Worm (Caenorhabditis elegans) whole organism, L1 larva: ENCODE measurements around the gene F41B4.1.
A peak's percentile ranks its signal among the peaks of the same experiment; 100 is the strongest.

Source experiments
- Y116A8C.19 ChIP-seq: sonication (generic microtip); optimal IDR thresholded peaks from 2 replicates; lab custom pipeline; 2016; ENCODE audit warnings: missing compliant biosample characterization, missing genetic modification characterization, borderline replicate concordance
- aha-1 ChIP-seq: fragments of 150-350 bp; optimal IDR thresholded peaks from 2 replicates; lab custom pipeline; 2014; ENCODE audit warnings: missing biosample characterization, missing genetic modification characterization
- alr-1 ChIP-seq: fragments of 200-800 bp; sonication (Bioruptor generic); optimal IDR thresholded peaks from 2 replicates; lab custom pipeline; 2018; ENCODE audit warnings: borderline replicate concordance, mild to moderate bottlenecking, missing genetic modification characterization, missing compliant biosample characterization
- aly-2 ChIP-seq: fragments of 150-350 bp; optimal IDR thresholded peaks from 2 replicates; lab custom pipeline; 2014; ENCODE audit warnings: missing biosample characterization, missing genetic modification characterization
- ama-1 ChIP-seq: fragments of 150-350 bp; optimal IDR thresholded peaks from 2 replicates; lab custom pipeline; 2014
- blmp-1 ChIP-seq: fragments of 150-350 bp; optimal IDR thresholded peaks from 2 replicates; lab custom pipeline; 2014; ENCODE audit warnings: missing biosample characterization, missing genetic modification characterization
- ceh-63 ChIP-seq: fragments of 200-800 bp; sonication (Bioruptor generic); optimal IDR thresholded peaks from 2 replicates; lab custom pipeline; 2018; ENCODE audit warnings: mild to moderate bottlenecking, missing genetic modification characterization, missing compliant biosample characterization
- ceh-8 ChIP-seq: fragments of 200-800 bp; sonication (Bioruptor generic); optimal IDR thresholded peaks from 2 replicates; lab custom pipeline; 2018; ENCODE audit warnings: mild to moderate bottlenecking, missing genetic modification characterization, moderate library complexity, missing compliant biosample characterization
- ceh-88 ChIP-seq: fragments of 200-800 bp; sonication (Bioruptor generic); IDR thresholded peaks from 2 replicates; pipeline ENCODE4 v1.3.6; 2022; ENCODE audit warnings: missing genetic modification characterization, missing compliant biosample characterization
- dpl-1 ChIP-seq, 3 experiments: fragments of 150-350 bp in 2 of 3; sonication (generic microtip) in 1 of 3; optimal IDR thresholded peaks; 2 replicates each; lab custom pipeline; 2014 to 2017; ENCODE audit warnings: missing biosample characterization in 3 of 3, missing genetic modification characterization in 3 of 3, missing genetic modification reagents in 3 of 3
- efl-1 ChIP-seq, 4 experiments: fragments of 150-350 bp; optimal IDR thresholded peaks in 3 of 4; peaks in 1 of 4; 1 replicate in 1 of 4; 2 replicates in 3 of 4; lab custom pipeline; 2014; ENCODE audit warnings: missing biosample characterization in 2 of 4, missing genetic modification characterization in 2 of 4, missing genetic modification reagents in 2 of 4
- efl-3 ChIP-seq: fragments of 200-800 bp; sonication (Bioruptor generic); optimal IDR thresholded peaks from 2 replicates; lab custom pipeline; 2018; ENCODE audit warnings: mild to moderate bottlenecking, missing genetic modification characterization, missing compliant biosample characterization
- egl-27 ChIP-seq, 2 experiments: fragments of 150-350 bp in 1 of 2; sonication (generic microtip); optimal IDR thresholded peaks; 3 replicates each; lab custom pipeline; 2017 to 2018; ENCODE audit warnings: missing biosample characterization in 2 of 2, missing genetic modification characterization in 2 of 2, missing genetic modification reagents in 2 of 2
- ets-5 ChIP-seq: fragments of 200-800 bp; sonication (Bioruptor generic); IDR thresholded peaks from 2 replicates; pipeline ENCODE4 v1.3.6; 2022; ENCODE audit warnings: missing genetic modification characterization, missing compliant biosample characterization
- fkh-10 ChIP-seq: sonication (generic microtip); optimal IDR thresholded peaks from 2 replicates; lab custom pipeline; 2017; ENCODE audit warnings: missing biosample characterization, missing genetic modification reagents, missing genetic modification characterization
- fkh-8 ChIP-seq: sonication (generic microtip); optimal IDR thresholded peaks from 2 replicates; lab custom pipeline; 2016; ENCODE audit warnings: mild to moderate bottlenecking, missing genetic modification characterization, missing compliant biosample characterization
- fos-1 ChIP-seq: fragments of 150-350 bp; optimal IDR thresholded peaks from 2 replicates; lab custom pipeline; 2014; ENCODE audit warnings: missing biosample characterization, missing genetic modification characterization
- grh-1 ChIP-seq: fragments of 200-800 bp; sonication (Bioruptor generic); IDR thresholded peaks from 2 replicates; pipeline ENCODE4 v1.3.6; 2022; ENCODE audit warnings: missing genetic modification reagents, missing genetic modification characterization, missing compliant biosample characterization
- hpl-2 ChIP-seq: fragments of 150-350 bp; optimal IDR thresholded peaks from 2 replicates; lab custom pipeline; 2014; ENCODE audit warnings: missing biosample characterization, missing genetic modification reagents, missing genetic modification characterization
- lin-13 ChIP-seq: fragments of 150-350 bp; optimal IDR thresholded peaks from 2 replicates; lab custom pipeline; 2014; ENCODE audit warnings: missing biosample characterization, missing genetic modification reagents, missing genetic modification characterization
- lin-14 ChIP-seq: fragments of 200-800 bp; sonication (Bioruptor generic); optimal IDR thresholded peaks from 2 replicates; lab custom pipeline; 2018; ENCODE audit warnings: mild to moderate bottlenecking, missing genetic modification characterization, moderate library complexity, missing compliant biosample characterization
- lin-35 ChIP-seq, 2 experiments: fragments of 150-350 bp; optimal IDR thresholded peaks; 2 replicates each; lab custom pipeline; 2014; ENCODE audit warnings: missing biosample characterization in 2 of 2, missing genetic modification characterization in 2 of 2, missing genetic modification reagents in 2 of 2
- lir-3 ChIP-seq: sonication (generic microtip); optimal IDR thresholded peaks from 2 replicates; lab custom pipeline; 2016; ENCODE audit warnings: mild to moderate bottlenecking, missing genetic modification characterization, moderate library complexity, missing compliant biosample characterization; ENCODE audit not compliant: poor library complexity
- lsy-2 ChIP-seq, 2 experiments: fragments of 150-350 bp; optimal IDR thresholded peaks; 2 replicates each; lab custom pipeline; 2014; ENCODE audit warnings: missing biosample characterization in 2 of 2, missing genetic modification characterization in 2 of 2
- mab-9 ChIP-seq: fragments of 200-800 bp; sonication (Bioruptor generic); IDR thresholded peaks from 2 replicates; pipeline ENCODE4 v1.3.6; 2022; ENCODE audit warnings: missing genetic modification reagents, missing genetic modification characterization, missing compliant biosample characterization
- mdl-1 ChIP-seq, 2 experiments: fragments of 150-350 bp; optimal IDR thresholded peaks; 2 replicates each; lab custom pipeline; 2014 to 2017; ENCODE audit warnings: missing biosample characterization in 2 of 2, missing genetic modification characterization in 2 of 2, inconsistent platforms in 1 of 2
- nhr-11 ChIP-seq: fragments of 150-350 bp; optimal IDR thresholded peaks from 2 replicates; lab custom pipeline; 2014; ENCODE audit warnings: missing biosample characterization, missing genetic modification characterization
- nhr-19 ChIP-seq: fragments of 200-800 bp; sonication (Bioruptor generic); conservative IDR thresholded peaks from 2 replicates; pipeline ENCODE4 v1.3.6; 2022; ENCODE audit warnings: missing genetic modification characterization, missing compliant biosample characterization
- nhr-20 ChIP-seq: sonication (generic microtip); optimal IDR thresholded peaks from 2 replicates; lab custom pipeline; 2016; ENCODE audit warnings: mild to moderate bottlenecking, missing genetic modification characterization, missing compliant biosample characterization
- nhr-71 ChIP-seq: sonication (generic microtip); optimal IDR thresholded peaks from 2 replicates; lab custom pipeline; 2016; ENCODE audit warnings: mild to moderate bottlenecking, missing genetic modification characterization, moderate library complexity, missing compliant biosample characterization
- nhr-76 ChIP-seq: sonication (generic microtip); optimal IDR thresholded peaks from 2 replicates; lab custom pipeline; 2017; ENCODE audit warnings: missing biosample characterization, missing genetic modification characterization
- nhr-77 ChIP-seq: fragments of 150-350 bp; optimal IDR thresholded peaks from 2 replicates; lab custom pipeline; 2014; ENCODE audit warnings: missing biosample characterization, missing genetic modification characterization
- nhr-90 ChIP-seq: sonication (generic microtip); optimal IDR thresholded peaks from 2 replicates; lab custom pipeline; 2016; ENCODE audit warnings: mild to moderate bottlenecking, missing genetic modification characterization, missing compliant biosample characterization; ENCODE audit not compliant: poor library complexity
- pax-3 ChIP-seq: fragments of 200-800 bp; sonication (Bioruptor generic); optimal IDR thresholded peaks from 2 replicates; lab custom pipeline; 2018; ENCODE audit warnings: mild to moderate bottlenecking, missing genetic modification characterization, moderate library complexity, missing compliant biosample characterization
- pqm-1 ChIP-seq: sonication (generic microtip); optimal IDR thresholded peaks from 3 replicates; lab custom pipeline; 2017; ENCODE audit warnings: missing biosample characterization, missing genetic modification characterization
- rnt-1 ChIP-seq: sonication (generic microtip); optimal IDR thresholded peaks from 2 replicates; lab custom pipeline; 2016; ENCODE audit warnings: mild to moderate bottlenecking, missing genetic modification characterization, moderate library complexity, missing compliant biosample characterization
- skn-1 ChIP-seq: fragments of 150-350 bp; optimal IDR thresholded peaks from 2 replicates; lab custom pipeline; 2014; ENCODE audit warnings: missing biosample characterization, missing genetic modification characterization
- snpc-4 ChIP-seq: fragments of 150-350 bp; optimal IDR thresholded peaks from 2 replicates; lab custom pipeline; 2014; ENCODE audit warnings: missing biosample characterization, missing genetic modification characterization
- sptf-1 ChIP-seq: fragments of 150-350 bp; optimal IDR thresholded peaks from 2 replicates; lab custom pipeline; 2014; ENCODE audit warnings: missing biosample characterization, missing genetic modification characterization
- sup-37 ChIP-seq: fragments of 200-800 bp; sonication (Bioruptor generic); optimal IDR thresholded peaks from 2 replicates; lab custom pipeline; 2018; ENCODE audit warnings: mild to moderate bottlenecking, missing genetic modification characterization, missing compliant biosample characterization
- swsn-7 ChIP-seq: sonication (generic microtip); optimal IDR thresholded peaks from 2 replicates; lab custom pipeline; 2016; ENCODE audit warnings: missing genetic modification characterization, missing compliant biosample characterization
- tbx-2 ChIP-seq: sonication (generic microtip); optimal IDR thresholded peaks from 2 replicates; lab custom pipeline; 2016; ENCODE audit warnings: missing genetic modification characterization, missing compliant biosample characterization
- unc-62 ChIP-seq: fragments of 150-350 bp; optimal IDR thresholded peaks from 2 replicates; lab custom pipeline; 2014; ENCODE audit warnings: missing biosample characterization, missing genetic modification reagents, missing genetic modification characterization
- unc-98 ChIP-seq: fragments of 200-800 bp; sonication (Bioruptor generic); IDR thresholded peaks from 2 replicates; pipeline ENCODE4 v1.3.6; 2022; ENCODE audit warnings: missing genetic modification characterization, missing compliant biosample characterization
- xbp-1 ChIP-seq: sonication (generic microtip); optimal IDR thresholded peaks from 2 replicates; lab custom pipeline; 2016; ENCODE audit warnings: missing genetic modification characterization, missing compliant biosample characterization
- zip-4 ChIP-seq: fragments of 200-800 bp; sonication (Bioruptor generic); optimal IDR thresholded peaks from 2 replicates; lab custom pipeline; 2018; ENCODE audit warnings: mild to moderate bottlenecking, missing genetic modification characterization, moderate library complexity, missing compliant biosample characterization
- ztf-11 ChIP-seq, 2 experiments: sonication (generic microtip); optimal IDR thresholded peaks; 2 replicates each; lab custom pipeline; 2016 to 2017; ENCODE audit warnings: missing genetic modification characterization in 2 of 2, missing biosample characterization in 1 of 2, missing compliant biosample characterization in 1 of 2

Gene F41B4.1

DNA sequence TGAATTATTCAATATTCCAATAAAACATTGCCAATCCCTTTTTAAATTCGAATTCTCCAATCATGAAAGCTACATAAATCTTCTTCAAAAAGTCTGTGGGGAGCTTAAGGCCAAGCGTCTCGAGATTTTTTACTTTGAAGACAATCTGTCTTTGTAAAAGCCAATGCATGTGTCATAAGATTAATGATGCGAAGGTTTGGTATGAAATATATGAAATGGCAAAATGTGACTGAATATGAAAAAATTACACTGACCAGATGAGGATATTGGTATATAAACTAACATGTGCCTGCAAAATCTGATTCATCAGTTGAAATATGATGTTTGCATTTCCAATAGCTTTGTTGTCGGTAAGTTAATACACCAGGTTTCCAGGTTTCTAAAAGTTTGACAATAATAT, 20.3 kb upstream of the F41B4.1 start, which contains the start of gene C53B7.2:
C53B7.2 (plus strand) TSS at position 301 of the 400 bp plus-strand sequence.
- TF ChIP-seq lin-14 (peak; percentile 5), sup-37 (GFP tag; lab: Kevin White, UChicago) (no peak)

DNA sequence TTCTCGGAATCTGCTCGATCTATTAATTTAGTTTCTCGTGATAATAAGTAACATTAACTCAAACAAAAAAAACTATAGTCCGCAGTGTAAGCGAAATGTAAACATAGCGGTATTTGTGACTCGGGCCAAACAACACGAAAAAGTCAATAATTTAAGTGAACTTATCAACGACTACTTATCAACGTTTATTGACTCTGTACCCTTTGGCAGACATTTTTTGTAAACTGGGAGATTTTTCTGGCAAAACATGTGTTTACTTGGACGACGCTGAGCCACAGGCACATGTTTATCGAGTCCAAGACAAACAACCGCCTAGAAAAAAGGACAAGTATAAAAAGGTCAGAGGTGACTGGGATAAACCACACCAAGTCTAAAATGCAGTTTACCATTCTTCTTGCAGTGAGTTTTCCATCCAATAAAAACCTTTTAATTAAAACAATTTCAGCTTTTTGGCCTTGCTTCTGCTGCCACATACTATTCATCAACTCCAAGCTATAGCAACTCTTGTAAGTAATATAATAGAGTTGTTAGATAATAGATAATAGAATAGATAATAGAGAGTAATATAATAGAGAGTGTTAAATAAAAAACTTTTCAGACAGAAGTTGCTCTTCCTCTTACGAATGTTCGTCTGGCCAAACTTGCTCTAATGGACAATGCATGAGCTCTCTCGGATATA, 18.9 kb upstream of the F41B4.1 start, which contains the start of gene C53B7.3:
C53B7.3 (plus strand) TSS at position 362 of the 679 bp plus-strand sequence.
- no peak for TF ChIP-seq ceh-63 (GFP tag; lab: Kevin White, UChicago)
- TF ChIP-seq lsy-2 (tag; optimal IDR thresholded peaks at IDR 0.05; lab: Kevin White, UChicago): no peak
- no peak for TF ChIP-seq unc-98
- no peak for TF ChIP-seq zip-4
- TF ChIP-seq grh-1 (GFP tag; lab: Robert Waterston, UW): no peak
- TF ChIP-seq mab-9 (GFP tag; lab: Robert Waterston, UW): no peak
- no peak for TF ChIP-seq pax-3
- TF ChIP-seq nhr-19: no peak
- TF ChIP-seq rnt-1 (tag; lab: Kevin White, UChicago): no peak
- TF ChIP-seq alr-1: no peak
- no peak for TF ChIP-seq fos-1
- no peak for TF ChIP-seq egl-27 (tag; optimal IDR thresholded peaks at IDR 0.05; lab: Kevin White, UChicago)
- TF ChIP-seq nhr-77: peak; percentile 47
- TF ChIP-seq xbp-1 (tag; lab: Kevin White, UChicago): no peak
- TF ChIP-seq lin-13 (GFP tag; lab: Kevin White, UChicago): no peak
- no peak for TF ChIP-seq snpc-4 (tag; lab: Kevin White, UChicago)
- peak; percentile 66 for TF ChIP-seq tbx-2 (tag; lab: Kevin White, UChicago)
- TF ChIP-seq nhr-20 (tag; lab: Kevin White, UChicago): peak; percentile 13
- TF ChIP-seq ama-1 (lab: Kevin White, UChicago): no peak
- TF ChIP-seq fkh-10 (GFP tag; lab: Kevin White, UChicago): no peak
- no peak for TF ChIP-seq mdl-1 (tag; optimal IDR thresholded peaks at IDR 0.05; lab: Kevin White, UChicago)
- no peak for TF ChIP-seq efl-1 (optimal IDR thresholded peaks at IDR 0.05; lab: Kevin White, UChicago)
- peak in 1 of 2 experiments; percentile 47 for TF ChIP-seq efl-1 (GFP tag; optimal IDR thresholded peaks at IDR 0.05 in 1 of 2; lab: Kevin White, UChicago)
- TF ChIP-seq ets-5 (GFP tag; lab: Robert Waterston, UW): no peak
- no peak for TF ChIP-seq pqm-1
- TF ChIP-seq dpl-1 (GFP tag; optimal IDR thresholded peaks at IDR 0.05; lab: Kevin White, UChicago): no peak
- no peak for TF ChIP-seq nhr-11 (tag; lab: Kevin White, UChicago)
- TF ChIP-seq, all 84 proteins: peak for 4

DNA sequence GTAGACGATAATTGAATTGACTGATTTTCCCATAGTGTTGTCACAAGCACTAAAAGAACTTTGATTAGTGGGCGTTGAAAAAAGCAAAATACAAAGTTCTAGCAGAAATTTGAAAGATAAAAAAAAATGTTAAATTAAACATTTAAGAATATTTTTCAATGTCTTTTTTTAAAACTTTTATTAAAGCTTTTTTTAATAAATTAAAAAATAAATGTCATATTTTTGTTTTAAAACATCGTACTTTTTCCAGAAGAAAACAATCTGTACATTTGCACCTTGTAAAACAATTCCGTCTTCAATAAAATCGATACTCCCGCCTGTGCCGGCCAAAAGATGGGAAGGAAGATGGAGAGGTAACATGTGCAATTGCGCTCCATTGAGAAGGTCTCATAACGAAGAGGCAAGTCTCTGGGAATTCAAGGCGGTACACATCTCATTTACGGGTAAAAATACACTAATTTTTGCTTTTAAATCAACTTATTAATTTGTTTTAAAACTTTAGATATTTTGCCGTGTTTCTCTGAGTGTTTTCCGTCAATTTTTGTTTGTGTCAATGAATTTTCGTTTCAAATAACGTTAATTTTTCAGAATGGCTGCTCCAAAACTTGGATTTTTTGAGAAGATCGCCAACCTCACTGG, 15.1 kb upstream of the F41B4.1 start, which contains the start of the genes glr-6 and asg-2:
glr-6 (minus strand) TSS at position 51 of the 639 bp plus-strand sequence.
asg-2 (plus strand) TSS at position 589 of the 639 bp plus-strand sequence.
- TF ChIP-seq ceh-88 (GFP tag; lab: Robert Waterston, UW): 0 out of 2 replicates have a peak, but pooled peaks have one; percentile 26
- peak; percentile 78 for TF ChIP-seq tbx-2 (tag; lab: Kevin White, UChicago)
- peak; percentile 76 for TF ChIP-seq blmp-1 (tag; lab: Kevin White, UChicago)
- TF ChIP-seq nhr-20 (tag; lab: Kevin White, UChicago): peak; percentile 86
- TF ChIP-seq unc-62: no peak
- no peak for TF ChIP-seq aly-2 (tag; lab: Kevin White, UChicago)
- peak in 1 of 2 experiments; percentile 25 for TF ChIP-seq ztf-11 (tag; optimal IDR thresholded peaks at IDR 0.05; lab: Kevin White, UChicago)
- TF ChIP-seq nhr-71 (tag; lab: Kevin White, UChicago): peak; percentile 90
- TF ChIP-seq ama-1 (lab: Kevin White, UChicago): no peak
- TF ChIP-seq lir-3 (tag; lab: Kevin White, UChicago): peak; percentile 40
- peak; percentile 78 for TF ChIP-seq lin-13 (GFP tag; lab: Kevin White, UChicago)
- TF ChIP-seq ceh-8 (GFP tag; lab: Kevin White, UChicago): no peak
- TF ChIP-seq egl-27 (tag; optimal IDR thresholded peaks at IDR 0.05; lab: Kevin White, UChicago): peak in 1 of 2 experiments; percentile 3
- peak; percentile 83 for TF ChIP-seq swsn-7 (tag; lab: Kevin White, UChicago)
- TF ChIP-seq Y116A8C.19: no peak
- peak; percentile 63 to 89 for TF ChIP-seq lin-35 (GFP tag; optimal IDR thresholded peaks at IDR 0.05; lab: Kevin White, UChicago)
- TF ChIP-seq sptf-1 (tag; lab: Kevin White, UChicago): no peak
- TF ChIP-seq aha-1 (tag; lab: Kevin White, UChicago): no peak
- TF ChIP-seq nhr-76 (tag; lab: Kevin White, UChicago): no peak
- TF ChIP-seq skn-1 (tag; lab: Kevin White, UChicago): peak; percentile 60
- peak; percentile 77 for TF ChIP-seq fkh-8 (tag; lab: Kevin White, UChicago)
- peak; percentile 78 for TF ChIP-seq nhr-90 (tag; lab: Kevin White, UChicago)
- no peak for TF ChIP-seq sup-37 (GFP tag; lab: Kevin White, UChicago)
- TF ChIP-seq hpl-2 (GFP tag; lab: Kevin White, UChicago): peak; percentile 66
- TF ChIP-seq efl-3 (GFP tag; lab: Kevin White, UChicago): no peak
